Fruit fly (Drosophila melanogaster) whole organism, prepupa: ENCODE measurements around the gene CG14717.
A peak's percentile ranks its signal among the peaks of the same experiment; 100 is the strongest.

Experiments used
- CG10631 ChIP-seq: fragments of 200-800 bp; sonication (Bioruptor generic); optimal IDR thresholded peaks from 2 replicates; lab custom pipeline; 2016; ENCODE audit warnings: missing biosample characterization, missing genetic modification characterization
- CG10669 ChIP-seq: fragments of 200-800 bp; sonication (Bioruptor generic); optimal IDR thresholded peaks from 3 replicates; lab custom pipeline; 2018; ENCODE audit warnings: missing biosample characterization, mild to moderate bottlenecking, missing genetic modification characterization, moderate library complexity
- CG11762 ChIP-seq: fragments of 200-800 bp; sonication (Bioruptor generic); optimal IDR thresholded peaks from 3 replicates; lab custom pipeline; 2016; ENCODE audit warnings: missing biosample characterization, missing genetic modification characterization; ENCODE audit not compliant: insufficient read depth
- CG11902 ChIP-seq: fragments of 200-800 bp; sonication (Bioruptor generic); optimal IDR thresholded peaks from 3 replicates; lab custom pipeline; 2016; ENCODE audit warnings: missing biosample characterization, missing genetic modification characterization
- CG16779 ChIP-seq: fragments of 200-800 bp; sonication (Bioruptor generic); optimal IDR thresholded peaks from 3 replicates; lab custom pipeline; 2017; ENCODE audit warnings: missing biosample characterization, mild to moderate bottlenecking, missing genetic modification characterization
- CG3032 ChIP-seq: fragments of 200-800 bp; optimal IDR thresholded peaks from 2 replicates; lab custom pipeline; 2019; ENCODE audit warnings: missing biosample characterization, mild to moderate bottlenecking, missing genetic modification characterization, moderate library complexity
- CG31627 ChIP-seq: fragments of 200-800 bp; sonication (Bioruptor generic); optimal IDR thresholded peaks from 3 replicates; lab custom pipeline; 2016; ENCODE audit warnings: missing biosample characterization, missing genetic modification characterization
- CG34406 ChIP-seq: fragments of 200-800 bp; sonication (Bioruptor generic); optimal IDR thresholded peaks from 3 replicates; lab custom pipeline; 2016; ENCODE audit warnings: missing biosample characterization, missing genetic modification characterization
- CG3919 ChIP-seq: fragments of 200-800 bp; sonication (Bioruptor generic); optimal IDR thresholded peaks from 3 replicates; lab custom pipeline; 2016; ENCODE audit warnings: missing biosample characterization, missing genetic modification characterization
- CG4318 ChIP-seq: fragments of 200-800 bp; sonication (Bioruptor generic); optimal IDR thresholded peaks from 3 replicates; lab custom pipeline; 2017; ENCODE audit warnings: missing biosample characterization, mild to moderate bottlenecking, missing genetic modification characterization
- CG6163 ChIP-seq: fragments of 200-800 bp; sonication (Bioruptor generic); IDR thresholded peaks from 3 replicates; pipeline ENCODE4 v1.3.6; 2022; ENCODE audit warnings: missing biosample characterization, missing genetic modification characterization
- CG6792 ChIP-seq: fragments of 200-800 bp; sonication (Bioruptor generic); optimal IDR thresholded peaks from 3 replicates; lab custom pipeline; 2016; ENCODE audit warnings: missing biosample characterization, missing genetic modification characterization
- CG7368 ChIP-seq: fragments of 200-800 bp; sonication (Bioruptor generic); optimal IDR thresholded peaks from 3 replicates; lab custom pipeline; 2016; ENCODE audit warnings: missing biosample characterization, missing genetic modification characterization
- CG8119 ChIP-seq: fragments of 200-800 bp; sonication (Bioruptor generic); IDR thresholded peaks from 3 replicates; pipeline ENCODE4 v1.3.6; 2022; ENCODE audit warnings: missing biosample characterization, missing genetic modification characterization
- CG8319 ChIP-seq: fragments of 200-800 bp; sonication (Bioruptor generic); optimal IDR thresholded peaks from 3 replicates; lab custom pipeline; 2016; ENCODE audit warnings: missing biosample characterization, missing genetic modification characterization
- CG8632 ChIP-seq: fragments of 200-800 bp; sonication (Bioruptor generic); optimal IDR thresholded peaks from 3 replicates; lab custom pipeline; 2016; ENCODE audit warnings: missing biosample characterization, missing genetic modification characterization
- CG9139 ChIP-seq: fragments of 200-800 bp; sonication (Bioruptor generic); optimal IDR thresholded peaks from 3 replicates; lab custom pipeline; 2017; ENCODE audit warnings: missing biosample characterization, mild to moderate bottlenecking, missing genetic modification characterization
- Eip75B ChIP-seq: fragments of 200-800 bp; sonication (Bioruptor generic); optimal IDR thresholded peaks from 3 replicates; lab custom pipeline; 2016; ENCODE audit warnings: missing biosample characterization, missing genetic modification characterization
- Eip78C ChIP-seq: fragments of 200-800 bp; sonication (Bioruptor generic); peaks from one replicate; lab custom pipeline; 2016; ENCODE audit warnings: missing biosample characterization, missing genetic modification characterization
- Eip93F ChIP-seq: fragments of 200-800 bp; sonication (Bioruptor generic); optimal IDR thresholded peaks from 2 replicates; lab custom pipeline; 2016; ENCODE audit warnings: missing biosample characterization, mild to moderate bottlenecking, missing genetic modification characterization
- Ets21C ChIP-seq: fragments of 200-800 bp; sonication (Bioruptor generic); optimal IDR thresholded peaks from 3 replicates; lab custom pipeline; 2016; ENCODE audit warnings: missing biosample characterization, missing genetic modification characterization
- Gug ChIP-seq: fragments of 200-800 bp; sonication (Bioruptor generic); IDR thresholded peaks from 2 replicates; pipeline ENCODE4 v1.3.6; 2022; ENCODE audit warnings: missing biosample characterization, missing genetic modification characterization
- Hr38 ChIP-seq: sonication (Bioruptor generic); optimal IDR thresholded peaks from 2 replicates; lab custom pipeline; 2016; ENCODE audit warnings: missing biosample characterization, missing genetic modification characterization
- Hr39 ChIP-seq: fragments of 200-800 bp; sonication (Bioruptor generic); optimal IDR thresholded peaks from 2 replicates; lab custom pipeline; 2016; ENCODE audit warnings: missing biosample characterization, missing genetic modification characterization
- Hr4 ChIP-seq: fragments of 200-800 bp; sonication (Bioruptor generic); optimal IDR thresholded peaks from 3 replicates; lab custom pipeline; 2016; ENCODE audit warnings: missing biosample characterization, missing genetic modification characterization
- Lpt ChIP-seq: fragments of 200-800 bp; sonication (Bioruptor generic); optimal IDR thresholded peaks from 3 replicates; lab custom pipeline; 2016; ENCODE audit warnings: missing biosample characterization, missing genetic modification characterization
- Met ChIP-seq: fragments of 200-800 bp; sonication (Bioruptor generic); optimal IDR thresholded peaks from 3 replicates; lab custom pipeline; 2016; ENCODE audit warnings: missing biosample characterization, missing genetic modification characterization
- Smox ChIP-seq: fragments of 200-800 bp; sonication (Bioruptor generic); optimal IDR thresholded peaks from 3 replicates; lab custom pipeline; 2016; ENCODE audit warnings: missing biosample characterization, missing genetic modification characterization
- Sox102F ChIP-seq: fragments of 200-800 bp; sonication (Bioruptor generic); optimal IDR thresholded peaks from 2 replicates; lab custom pipeline; 2016; ENCODE audit warnings: missing biosample characterization, mild to moderate bottlenecking, missing genetic modification characterization
- Sox14 ChIP-seq: fragments of 200-800 bp; sonication (Bioruptor generic); optimal IDR thresholded peaks from 3 replicates; lab custom pipeline; 2016; ENCODE audit warnings: missing biosample characterization, missing genetic modification characterization
- Sox15 ChIP-seq: fragments of 200-800 bp; sonication (Bioruptor generic); optimal IDR thresholded peaks from 3 replicates; lab custom pipeline; 2016; ENCODE audit warnings: missing biosample characterization, missing genetic modification characterization
- acj6 ChIP-seq: fragments of 200-800 bp; sonication (Bioruptor generic); optimal IDR thresholded peaks from 3 replicates; lab custom pipeline; 2016; ENCODE audit warnings: missing biosample characterization, missing genetic modification characterization
- cyc ChIP-seq: fragments of 200-800 bp; sonication (Bioruptor generic); optimal IDR thresholded peaks from 3 replicates; lab custom pipeline; 2016; ENCODE audit warnings: missing biosample characterization, missing genetic modification characterization
- dac ChIP-seq: fragments of 200-800 bp; sonication (Bioruptor generic); optimal IDR thresholded peaks from 2 replicates; lab custom pipeline; 2017; ENCODE audit warnings: missing biosample characterization, mild to moderate bottlenecking, missing genetic modification characterization
- dsx ChIP-seq: fragments of 200-800 bp; optimal IDR thresholded peaks from 3 replicates; lab custom pipeline; 2019; ENCODE audit warnings: missing biosample characterization, mild to moderate bottlenecking, missing genetic modification characterization, moderate library complexity; ENCODE audit not compliant: poor library complexity, severe bottlenecking
- esn ChIP-seq: fragments of 200-800 bp; sonication (Bioruptor generic); optimal IDR thresholded peaks from 2 replicates; lab custom pipeline; 2016; ENCODE audit warnings: missing biosample characterization, mild to moderate bottlenecking, missing genetic modification characterization, moderate library complexity
- fd85E ChIP-seq: fragments of 200-800 bp; sonication (Bioruptor generic); optimal IDR thresholded peaks from 3 replicates; lab custom pipeline; 2016; ENCODE audit warnings: missing biosample characterization, missing genetic modification characterization
- fkh ChIP-seq: fragments of 200-800 bp; sonication (Bioruptor generic); optimal IDR thresholded peaks from 3 replicates; lab custom pipeline; 2017; ENCODE audit warnings: missing biosample characterization, mild to moderate bottlenecking, missing genetic modification characterization, moderate library complexity
- lz ChIP-seq: fragments of 200-800 bp; sonication (Bioruptor generic); optimal IDR thresholded peaks from 3 replicates; lab custom pipeline; 2016; ENCODE audit warnings: missing biosample characterization, missing genetic modification characterization
- pdm3 ChIP-seq: fragments of 200-800 bp; sonication (Bioruptor generic); optimal IDR thresholded peaks from 3 replicates; lab custom pipeline; 2016; ENCODE audit warnings: missing biosample characterization, missing genetic modification characterization
- spab ChIP-seq: fragments of 200-800 bp; sonication (Bioruptor generic); optimal IDR thresholded peaks from 2 replicates; lab custom pipeline; 2017; ENCODE audit warnings: missing biosample characterization, mild to moderate bottlenecking, missing genetic modification characterization, missing genetic modification reagents
- ss ChIP-seq, 2 experiments: fragments of 200-800 bp; sonication (Bioruptor generic); optimal IDR thresholded peaks; 2 replicates in 1 of 2; 3 replicates in 1 of 2; lab custom pipeline; 2017 to 2018; ENCODE audit warnings: mild to moderate bottlenecking in 2 of 2, missing biosample characterization in 2 of 2, missing genetic modification characterization in 2 of 2, moderate library complexity in 1 of 2
- svp ChIP-seq: fragments of 200-800 bp; sonication (Bioruptor generic); peaks from one replicate; lab custom pipeline; 2016; ENCODE audit warnings: missing biosample characterization, missing genetic modification characterization
- topi ChIP-seq: fragments of 200-800 bp; sonication (Bioruptor generic); optimal IDR thresholded peaks from 3 replicates; lab custom pipeline; 2016; ENCODE audit warnings: missing biosample characterization, missing genetic modification characterization
- vri ChIP-seq: fragments of 200-800 bp; sonication (Bioruptor generic); optimal IDR thresholded peaks from 3 replicates; lab custom pipeline; 2016; ENCODE audit warnings: missing biosample characterization, mild to moderate bottlenecking, missing genetic modification characterization

The CG14717 gene

dm6 chr3R:11671784-11672183 lies 24.5 kb upstream of the CG14717 start (continued):
- TF ChIP-seq dsx (peak; percentile 8), Sox102F (no peak), fd85E (GFP tag; lab: Kevin White, UChicago) (no peak), CG16779 (tag; lab: Kevin White, UChicago) (no peak), topi (GFP tag; lab: Kevin White, UChicago) (peak; percentile 48), svp (GFP tag; lab: Kevin White, UChicago) (peak; percentile 49), CG11762 (GFP tag; lab: Kevin White, UChicago) (no peak), ss (GFP tag; optimal IDR thresholded peaks at IDR 0.05; lab: Kevin White, UChicago) (peak; percentile 35 to 42), Hr38 (GFP tag; lab: Kevin White, UChicago) (no peak), Gug (GFP tag; lab: Robert Waterston, UW) (no peak), Ets21C (no peak), esn (GFP tag; lab: Kevin White, UChicago) (peak; percentile 34), CG4318 (GFP tag; lab: Kevin White, UChicago) (no peak), CG8119 (GFP tag; lab: Robert Waterston, UW) (no peak), Sox15 (peak; percentile 6), CG3032 (tag; lab: Kevin White, UChicago) (no peak), Lpt (GFP tag; lab: Kevin White, UChicago) (no peak), CG11902 (peak; percentile 1), Eip75B (GFP tag; lab: Kevin White, UChicago) (peak; percentile 50)

- no peak for TF ChIP-seq CG8319 (GFP tag; lab: Kevin White, UChicago)
- TF ChIP-seq topi (GFP tag; lab: Kevin White, UChicago): peak; percentile 44
- peak; percentile 64 for TF ChIP-seq Sox14
- TF ChIP-seq acj6 (GFP tag; lab: Kevin White, UChicago): peak; percentile 30
- TF ChIP-seq svp (GFP tag; lab: Kevin White, UChicago): peak; percentile 94
- peak; percentile 39 for TF ChIP-seq cyc
- TF ChIP-seq esn (GFP tag; lab: Kevin White, UChicago): peak; percentile 59
- peak; percentile 65 for TF ChIP-seq Eip78C (GFP tag; lab: Kevin White, UChicago)
- TF ChIP-seq CG10631 (GFP tag; lab: Kevin White, UChicago): peak; percentile 31
- TF ChIP-seq CG3919 (GFP tag; lab: Kevin White, UChicago): peak; percentile 19
- peak; percentile 33 for TF ChIP-seq fkh (GFP tag; lab: Kevin White, UChicago)
- TF ChIP-seq vri (GFP tag; lab: Kevin White, UChicago): no peak
- no peak for TF ChIP-seq CG16779 (tag; lab: Kevin White, UChicago)
- peak; percentile 22 for TF ChIP-seq CG3032 (tag; lab: Kevin White, UChicago)
- TF ChIP-seq Hr4 (GFP tag; lab: Kevin White, UChicago): no peak
- TF ChIP-seq CG9139: no peak
- peak; percentile 47 for TF ChIP-seq lz (GFP tag; lab: Kevin White, UChicago)
- peak; percentile 19 for TF ChIP-seq Ets21C
- peak; percentile 6 for TF ChIP-seq Sox15
- peak; percentile 65 for TF ChIP-seq CG31627 (GFP tag; lab: Kevin White, UChicago)
- TF ChIP-seq Eip75B (GFP tag; lab: Kevin White, UChicago): peak; percentile 27
- peak; percentile 57 for TF ChIP-seq Hr39 (GFP tag; lab: Kevin White, UChicago)
- peak; percentile 17 for TF ChIP-seq CG6792
Measured at dm6 chr3R:11673955-11674663, 22.2 kb upstream of the CG14717 start, which contains the start of gene CG14715. Gene CG14715 (plus strand): TSS chr3R:11674221.

- TF ChIP-seq pdm3 (GFP tag; lab: Kevin White, UChicago) (peak; percentile 94), CG11902 (peak; percentile 86), CG7368 (GFP tag; lab: Kevin White, UChicago) (peak; percentile 79), Sox14 (peak; percentile 92), CG11762 (GFP tag; lab: Kevin White, UChicago) (peak; percentile 87), CG10669 (peak; percentile 93), Gug (GFP tag; lab: Robert Waterston, UW) (peak; percentile 95), CG34406 (GFP tag; lab: Kevin White, UChicago) (peak; percentile 90), Eip75B (GFP tag; lab: Kevin White, UChicago) (no peak), Hr4 (GFP tag; lab: Kevin White, UChicago) (peak; percentile 92), spab (GFP tag; lab: Kevin White, UChicago) (peak; percentile 83), fkh (GFP tag; lab: Kevin White, UChicago) (peak; percentile 92), Eip93F (GFP tag; lab: Kevin White, UChicago) (peak; percentile 3), Sox15 (peak; percentile 87), CG6163 (GFP tag; lab: Robert Waterston, UW) (peak; percentile 95), acj6 (GFP tag; lab: Kevin White, UChicago) (peak; percentile 89), Sox102F (no peak), Hr38 (GFP tag; lab: Kevin White, UChicago) (no peak), Smox (peak; percentile 91), Met (GFP tag; lab: Kevin White, UChicago) (peak; percentile 87), dac (peak; percentile 72), CG16779 (tag; lab: Kevin White, UChicago) (peak; percentile 80), cyc (peak; percentile 91), CG8632 (GFP tag; lab: Kevin White, UChicago) (peak; percentile 88)
Measured at dm6 chr3R:11678016-11678415, 18.3 kb upstream of the CG14717 start, which contains the start of gene CG18476. Gene CG18476 (minus strand): TSS chr3R:11678116.
